Fruit fly (Drosophila melanogaster) whole organism, embryonic: ENCODE results near the gene Rab30.

Experiments used
- Awh ChIP-seq: fragments of 200-800 bp; sonication (Bioruptor generic); IDR thresholded peaks from 2 replicates; pipeline ENCODE4, ENCODE4 v1.3.6; 2022; ENCODE audit warnings: missing biosample characterization, missing genetic modification characterization
- Bdp1 ChIP-seq: fragments of 200-800 bp; sonication (Bioruptor generic); optimal IDR thresholded peaks from 3 replicates; lab custom pipeline; 2016; ENCODE audit warnings: missing biosample characterization, missing genetic modification characterization
- CG10462 ChIP-seq: fragments of 200-800 bp; sonication (Bioruptor generic); optimal IDR thresholded peaks from 2 replicates; lab custom pipeline; 2016; ENCODE audit warnings: missing biosample characterization, missing genetic modification characterization
- CG10543 ChIP-seq: fragments of 200-800 bp; sonication (Bioruptor generic); optimal IDR thresholded peaks from 3 replicates; lab custom pipeline; 2017; ENCODE audit warnings: missing biosample characterization, mild to moderate bottlenecking, missing genetic modification characterization, moderate library complexity
- CG10959 ChIP-seq: fragments of 200-800 bp; sonication (Bioruptor generic); IDR thresholded peaks from 2 replicates; pipeline ENCODE4 v1.3.6; 2022; ENCODE audit warnings: missing biosample characterization, missing genetic modification characterization
- CG13287 ChIP-seq: fragments of 200-800 bp; sonication (Bioruptor generic); IDR thresholded peaks from 2 replicates; pipeline ENCODE4 v1.3.6; 2022; ENCODE audit warnings: missing biosample characterization, missing genetic modification characterization; ENCODE audit not compliant: partially characterized antibody
- CG15479 ChIP-seq: fragments of 200-800 bp; sonication (Bioruptor generic); optimal IDR thresholded peaks from 3 replicates; lab custom pipeline; 2019; ENCODE audit warnings: missing biosample characterization, mild to moderate bottlenecking, missing genetic modification characterization, moderate library complexity
- CG17802 ChIP-seq: fragments of 200-800 bp; sonication (Bioruptor generic); optimal IDR thresholded peaks from 2 replicates; lab custom pipeline; 2018; ENCODE audit warnings: missing biosample characterization, mild to moderate bottlenecking, missing genetic modification characterization, moderate library complexity
- CG18619 ChIP-seq: fragments of 200-800 bp; sonication (Bioruptor generic); optimal IDR thresholded peaks from 3 replicates; lab custom pipeline; 2017; ENCODE audit warnings: missing biosample characterization, mild to moderate bottlenecking, missing genetic modification characterization
- CG30020 ChIP-seq: fragments of 200-800 bp; optimal IDR thresholded peaks from 2 replicates; lab custom pipeline; 2019; ENCODE audit warnings: missing biosample characterization, mild to moderate bottlenecking, missing genetic modification characterization, moderate library complexity
- CG31441 ChIP-seq: fragments of 200-800 bp; sonication (Bioruptor generic); IDR thresholded peaks from 2 replicates; pipeline ENCODE4 v1.3.6; 2022; ENCODE audit warnings: missing biosample characterization, missing genetic modification characterization
- CG32532 ChIP-seq: fragments of 200-800 bp; sonication (Bioruptor generic); IDR thresholded peaks from 2 replicates; pipeline ENCODE4 v1.3.6; 2022; ENCODE audit warnings: missing biosample characterization, missing genetic modification characterization
- CG32767 ChIP-seq: fragments of 200-800 bp; sonication (Bioruptor generic); IDR thresholded peaks from 2 replicates; pipeline ENCODE4 v1.3.6; 2022; ENCODE audit warnings: missing biosample characterization, missing genetic modification characterization
- CG32772 ChIP-seq: fragments of 200-800 bp; sonication (Bioruptor generic); IDR thresholded peaks from 2 replicates; pipeline ENCODE4 v1.3.6; 2022; ENCODE audit warnings: missing biosample characterization, missing genetic modification characterization
- CG6654 ChIP-seq: fragments of 200-800 bp; sonication (Bioruptor generic); optimal IDR thresholded peaks from 2 replicates; lab custom pipeline; 2017; ENCODE audit warnings: missing biosample characterization, mild to moderate bottlenecking, missing genetic modification characterization
- CG6683 ChIP-seq: fragments of 200-800 bp; sonication (Bioruptor generic); optimal IDR thresholded peaks from 2 replicates; lab custom pipeline; 2017; ENCODE audit warnings: missing biosample characterization, mild to moderate bottlenecking, missing genetic modification characterization, missing genetic modification reagents
- CG6791 ChIP-seq: fragments of 200-800 bp; sonication (Bioruptor generic); IDR thresholded peaks from 3 replicates; pipeline ENCODE4 v1.3.6; 2022; ENCODE audit warnings: missing biosample characterization, missing genetic modification characterization; ENCODE audit not compliant: partially characterized antibody
- CG7928 ChIP-seq: fragments of 200-800 bp; sonication (Bioruptor generic); optimal IDR thresholded peaks from 2 replicates; lab custom pipeline; 2017; ENCODE audit warnings: missing biosample characterization, mild to moderate bottlenecking, missing genetic modification characterization
- Dll ChIP-seq: fragments of 200-800 bp; sonication (Bioruptor generic); IDR thresholded peaks from 4 replicates; pipeline ENCODE4 v1.3.6; 2022; ENCODE audit warnings: missing biosample characterization, missing genetic modification characterization; ENCODE audit not compliant: partially characterized antibody
- Elba2 ChIP-seq: fragments of 200-800 bp; sonication (Bioruptor generic); optimal IDR thresholded peaks from 3 replicates; lab custom pipeline; 2016; ENCODE audit warnings: missing biosample characterization, missing genetic modification characterization
- Jarid2 ChIP-seq: fragments of 200-800 bp; sonication (Bioruptor generic); optimal IDR thresholded peaks from 3 replicates; lab custom pipeline; 2017; ENCODE audit warnings: mild to moderate bottlenecking, missing biosample characterization, missing genetic modification reagents, missing genetic modification characterization
- Kr ChIP-seq: fragments of 200-800 bp; sonication (Bioruptor generic); optimal IDR thresholded peaks from 2 replicates; lab custom pipeline; 2017; ENCODE audit warnings: missing biosample characterization, mild to moderate bottlenecking, missing genetic modification characterization
- Lpt ChIP-seq: fragments of >200 bp; optimal IDR thresholded peaks from 2 replicates; lab custom pipeline; 2018; ENCODE audit warnings: missing biosample characterization, missing genetic modification characterization
- Six4 ChIP-seq: fragments of 200-800 bp; sonication (Bioruptor generic); optimal IDR thresholded peaks from 2 replicates; lab custom pipeline; 2016; ENCODE audit warnings: missing biosample characterization, missing genetic modification characterization
- Stat92E ChIP-seq, 3 experiments: fragments of >200 bp in 2 of 3; fragments of 200-800 bp in 1 of 3; sonication (Bioruptor generic) in 1 of 3; optimal IDR thresholded peaks; 2 replicates each; lab custom pipeline; 2017 to 2019; ENCODE audit warnings: missing biosample characterization in 3 of 3, missing genetic modification characterization in 3 of 3, mild to moderate bottlenecking in 1 of 3, moderate library complexity in 1 of 3
- Trl ChIP-seq, 3 experiments: fragments of >200 bp in 2 of 3; fragments of 200-800 bp in 1 of 3; sonication (Bioruptor generic) in 1 of 3; optimal IDR thresholded peaks; 2 replicates in 1 of 3; 3 replicates in 2 of 3; lab custom pipeline; 2016 to 2017; ENCODE audit warnings: missing biosample characterization in 1 of 3, missing genetic modification characterization in 1 of 3
- bbx ChIP-seq: fragments of 200-800 bp; sonication (Bioruptor generic); IDR thresholded peaks from 2 replicates; pipeline ENCODE4 v1.3.6; 2022; ENCODE audit warnings: missing biosample characterization, missing genetic modification characterization; ENCODE audit not compliant: partially characterized antibody
- cad ChIP-seq: fragments of >200 bp; optimal IDR thresholded peaks from 2 replicates; lab custom pipeline; 2017; ENCODE audit warnings: missing biosample characterization, missing genetic modification characterization
- chif ChIP-seq, 2 experiments: fragments of 200-800 bp; sonication (Bioruptor generic); optimal IDR thresholded peaks; 3 replicates each; lab custom pipeline; 2016; ENCODE audit warnings: missing biosample characterization in 2 of 2, missing genetic modification characterization in 2 of 2
- ewg ChIP-seq: fragments of 200-800 bp; sonication (Bioruptor generic); optimal IDR thresholded peaks from 3 replicates; lab custom pipeline; 2017; ENCODE audit warnings: mild to moderate bottlenecking, missing biosample characterization, missing genetic modification reagents, missing genetic modification characterization
- kni ChIP-seq: fragments of 200-800 bp; sonication (Bioruptor generic); optimal IDR thresholded peaks from 3 replicates; lab custom pipeline; 2017; ENCODE audit warnings: mild to moderate bottlenecking, missing biosample characterization, missing genetic modification reagents, missing genetic modification characterization
- rib ChIP-seq: fragments of 200-800 bp; sonication (Bioruptor generic); IDR thresholded peaks from 2 replicates; pipeline ENCODE4 v1.3.6; 2022; ENCODE audit warnings: missing biosample characterization, missing genetic modification characterization
- sc ChIP-seq, 3 experiments: fragments of >200 bp in 2 of 3; fragments of 200-800 bp in 1 of 3; sonication (Bioruptor generic) in 1 of 3; optimal IDR thresholded peaks; 2 replicates in 2 of 3; 3 replicates in 1 of 3; lab custom pipeline; 2017; ENCODE audit warnings: mild to moderate bottlenecking in 1 of 3, missing biosample characterization in 1 of 3, missing genetic modification characterization in 1 of 3, missing genetic modification reagents in 1 of 3
- sd ChIP-seq: fragments of 200-800 bp; sonication (Bioruptor generic); optimal IDR thresholded peaks from 3 replicates; lab custom pipeline; 2018; ENCODE audit warnings: missing biosample characterization, mild to moderate bottlenecking, missing genetic modification characterization, moderate library complexity
- sens ChIP-seq: fragments of 200-800 bp; sonication (Bioruptor generic); peaks from one replicate; lab custom pipeline; 2016; ENCODE audit warnings: missing biosample characterization, missing genetic modification characterization
- sens-2 ChIP-seq: fragments of 200-800 bp; sonication (Bioruptor generic); IDR thresholded peaks from 2 replicates; pipeline ENCODE4 v1.3.6; 2022; ENCODE audit warnings: missing biosample characterization, missing genetic modification characterization
- sima ChIP-seq: fragments of 200-800 bp; sonication (Bioruptor generic); optimal IDR thresholded peaks from 2 replicates; lab custom pipeline; 2016; ENCODE audit warnings: missing biosample characterization, missing genetic modification characterization
- sqz ChIP-seq: fragments of 200-800 bp; sonication (Bioruptor generic); optimal IDR thresholded peaks from 3 replicates; lab custom pipeline; 2018; ENCODE audit warnings: missing biosample characterization, mild to moderate bottlenecking, missing genetic modification characterization
- ssp ChIP-seq: fragments of 200-800 bp; sonication (Bioruptor generic); IDR thresholded peaks from 2 replicates; pipeline ENCODE4 v1.3.6; 2022; ENCODE audit warnings: missing biosample characterization, missing genetic modification characterization
- tll ChIP-seq, 2 experiments: fragments of 200-800 bp in 1 of 2; fragments of >200 bp in 1 of 2; sonication (Bioruptor generic) in 1 of 2; optimal IDR thresholded peaks; 2 replicates each; lab custom pipeline; 2017 to 2019; ENCODE audit warnings: missing biosample characterization in 2 of 2, missing genetic modification characterization in 2 of 2, mild to moderate bottlenecking in 1 of 2, moderate library complexity in 1 of 2
- vvl ChIP-seq: fragments of 200-800 bp; sonication (Bioruptor generic); IDR thresholded peaks from 2 replicates; pipeline ENCODE4 v1.3.6; 2022; ENCODE audit warnings: missing biosample characterization, missing genetic modification characterization
- wor ChIP-seq: fragments of 200-800 bp; sonication (Bioruptor generic); IDR thresholded peaks from 2 replicates; pipeline ENCODE4 v1.3.6; 2022; ENCODE audit warnings: missing biosample characterization, missing genetic modification characterization
- z ChIP-seq: fragments of 200-800 bp; sonication (Bioruptor generic); IDR thresholded peaks from 3 replicates; pipeline ENCODE4 v1.3.6; 2022; ENCODE audit warnings: missing biosample characterization, missing genetic modification characterization
- zen ChIP-seq: fragments of 200-800 bp; sonication (Bioruptor generic); optimal IDR thresholded peaks from 3 replicates; lab custom pipeline; 2018; ENCODE audit warnings: missing biosample characterization, mild to moderate bottlenecking, missing genetic modification characterization, moderate library complexity
- zen2 ChIP-seq: fragments of 200-800 bp; sonication (Bioruptor generic); IDR thresholded peaks from 3 replicates; pipeline ENCODE4 v1.3.6; 2022; ENCODE audit warnings: missing biosample characterization, missing genetic modification characterization; ENCODE audit not compliant: partially characterized antibody
- zf30C ChIP-seq: fragments of 200-800 bp; sonication (Bioruptor generic); optimal IDR thresholded peaks from 3 replicates; lab custom pipeline; 2018; ENCODE audit warnings: missing biosample characterization, mild to moderate bottlenecking, missing genetic modification characterization

Rab30 gene

dm6 chr2L:7010513-7010912 lies 21.9 kb downstream of the Rab30 start:
- TF ChIP-seq Bdp1 (GFP tag; lab: Kevin White, UChicago) (no peak), Stat92E (GFP tag; optimal IDR thresholded peaks at IDR 0.05; lab: Kevin White, UChicago) (no peak), Kr (GFP tag; lab: Kevin White, UChicago) (peak; percentile 51), zen (tag; lab: Kevin White, UChicago) (peak; percentile 68), CG6654 (no peak), CG15479 (GFP tag; lab: Kevin White, UChicago) (peak; percentile 18), tll (GFP tag; optimal IDR thresholded peaks at IDR 0.05; lab: Kevin White, UChicago) (peak in 1 of 2 experiments; percentile 81), CG30020 (tag; lab: Kevin White, UChicago) (no peak), cad (GFP tag; lab: Kevin White, UChicago) (peak; percentile 80)

- TF ChIP-seq sens (GFP tag; lab: Kevin White, UChicago), result peak; percentile 4
- peak; percentile 79 for TF ChIP-seq sqz (GFP tag; lab: Kevin White, UChicago)
- no peak for TF ChIP-seq sens-2 (GFP tag; lab: Robert Waterston, UW)
- TF ChIP-seq CG18619, result no peak
- TF ChIP-seq CG10462 (GFP tag; lab: Kevin White, UChicago), result no peak
- peak; percentile 32; the same call in 1 of the 2 replicates for TF ChIP-seq CG32772 (GFP tag; lab: Robert Waterston, UW)
- no peak for TF ChIP-seq sc (optimal IDR thresholded peaks at IDR 0.05; lab: Kevin White, UChicago)
- no peak for TF ChIP-seq sc (GFP tag; optimal IDR thresholded peaks at IDR 0.05; lab: Kevin White, UChicago)
- TF ChIP-seq tll (GFP tag; optimal IDR thresholded peaks at IDR 0.05; lab: Kevin White, UChicago), result no peak
- TF ChIP-seq bbx (GFP tag; lab: Robert Waterston, UW), result 0 out of 2 replicates have a peak, but pooled peaks have one; percentile 26
- TF ChIP-seq sima (GFP tag; lab: Kevin White, UChicago), result no peak
- TF ChIP-seq Elba2, result peak; percentile 49
- TF ChIP-seq Trl (optimal IDR thresholded peaks at IDR 0.05; lab: Kevin White, UChicago), result peak in 1 of 2 experiments; percentile 46
- no peak for TF ChIP-seq Trl (GFP tag; optimal IDR thresholded peaks at IDR 0.05; lab: Kevin White, UChicago)
- no peak for TF ChIP-seq Awh (GFP tag; lab: Robert Waterston, UW)
- no peak for TF ChIP-seq Six4
- TF ChIP-seq CG32532 (GFP tag; lab: Robert Waterston, UW), result no peak
- peak; percentile 17; the same call in 1 of the 2 replicates for TF ChIP-seq CG13287 (GFP tag; lab: Robert Waterston, UW)
- TF ChIP-seq z, result 0 out of 3 replicates have a peak, but pooled peaks have one; percentile 16
- TF ChIP-seq ssp (GFP tag; lab: Robert Waterston, UW), result no peak
- TF ChIP-seq ewg (GFP tag; lab: Kevin White, UChicago), result no peak
- no peak for TF ChIP-seq wor (GFP tag; lab: Robert Waterston, UW)
- TF ChIP-seq CG17802, result no peak
- TF ChIP-seq CG10543 (GFP tag; lab: Kevin White, UChicago), result peak; percentile 57
- peak; percentile 77 for TF ChIP-seq Jarid2 (GFP tag; lab: Kevin White, UChicago)
- no peak for TF ChIP-seq chif (GFP tag; optimal IDR thresholded peaks at IDR 0.05; lab: Kevin White, UChicago)
- no peak for TF ChIP-seq CG10959
- no peak for TF ChIP-seq Lpt (GFP tag; lab: Kevin White, UChicago)
- no peak for TF ChIP-seq CG6791
- TF ChIP-seq CG32767 (GFP tag; lab: Robert Waterston, UW), result peak; percentile 38; the same call in 1 of the 2 replicates
- TF ChIP-seq CG31441 (GFP tag; lab: Robert Waterston, UW), result no peak
- no peak for TF ChIP-seq CG7928 (GFP tag; lab: Kevin White, UChicago)
- TF ChIP-seq rib (GFP tag; lab: Robert Waterston, UW), result peak; percentile 20; the same call in 1 of the 2 replicates
- peak; percentile 73 for TF ChIP-seq sd (tag; lab: Kevin White, UChicago)
- peak; percentile 26 for TF ChIP-seq zf30C (GFP tag; lab: Kevin White, UChicago)
- TF ChIP-seq CG6683 (GFP tag; lab: Kevin White, UChicago), result no peak
- peak; percentile 95 for TF ChIP-seq kni (GFP tag; lab: Kevin White, UChicago)
- 0 out of 4 replicates have a peak, but pooled peaks have one; percentile 29 for TF ChIP-seq Dll
- TF ChIP-seq zen2 (GFP tag; lab: Robert Waterston, UW), result 0 out of 3 replicates have a peak, but pooled peaks have one; percentile 12
- 0 out of 2 replicates have a peak, but pooled peaks have one; percentile 37 for TF ChIP-seq vvl (GFP tag; lab: Robert Waterston, UW)
Observed at dm6 chr2L:7009807-7010470, 22.5 kb downstream of the Rab30 start, which contains the start of gene uif. uif (minus strand) TSS chr2L:7010359.
